Worm (Caenorhabditis elegans): ENCODE results near the gene Y56A3A.30.
A peak's percentile ranks its signal among the peaks of the same experiment; 100 is the strongest.

Gene Y56A3A.30

DNA sequence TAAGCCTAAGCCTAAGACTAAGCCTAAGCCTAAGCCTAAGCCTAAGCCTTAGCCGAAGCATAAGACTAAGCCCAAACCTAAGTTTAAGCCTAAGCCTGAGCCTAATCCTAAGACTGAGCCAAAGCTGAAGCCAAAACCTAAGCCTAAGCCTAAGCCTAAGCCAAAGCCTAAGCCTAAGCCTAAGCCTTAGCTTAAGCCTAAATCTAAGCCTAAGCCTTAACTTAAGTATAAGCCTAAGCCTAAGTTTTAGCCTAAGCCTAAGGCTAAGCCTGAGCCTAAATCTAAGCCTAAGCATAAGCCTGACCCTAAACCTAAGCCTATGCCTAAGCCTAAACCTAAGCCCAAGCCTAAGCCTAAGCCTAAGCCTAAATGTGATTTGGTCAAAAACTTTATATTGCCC, 36.3 kb upstream of the Y56A3A.30 start:
- TF ChIP-seq ceh-48 (tag; optimal IDR thresholded peaks at IDR 0.05) = no peak
- TF ChIP-seq dve-1 (tag; optimal IDR thresholded peaks at IDR 0.05) = peak; percentile 86
- no peak for TF ChIP-seq gmeb-2 (tag; optimal IDR thresholded peaks at IDR 0.05)

DNA sequence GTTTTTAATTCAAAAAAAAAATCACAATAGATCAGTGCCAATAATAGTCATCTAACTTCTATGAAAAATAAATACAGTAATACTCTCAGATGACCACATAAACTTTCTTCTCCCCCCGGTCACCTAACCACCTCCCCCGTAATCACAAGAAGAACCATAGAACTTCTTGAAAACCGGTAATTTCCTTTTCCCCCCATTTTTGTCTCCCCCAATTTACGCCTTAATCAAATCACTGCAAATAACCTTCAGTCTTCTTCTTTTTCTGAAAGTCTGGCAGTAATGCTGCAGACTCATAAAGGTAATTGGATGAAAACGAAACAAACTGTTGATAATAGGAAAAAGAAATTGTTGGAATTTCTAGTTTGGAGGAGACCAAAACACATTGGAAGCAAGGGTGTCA, 35.6 kb upstream of the Y56A3A.30 start:
- TF ChIP-seq sdc-2 (tag; optimal IDR thresholded peaks at IDR 0.05) = no peak
- no peak for TF ChIP-seq ceh-19 (GFP tag; optimal IDR thresholded peaks at IDR 0.05)
- TF ChIP-seq tbx-7 (tag; optimal IDR thresholded peaks at IDR 0.05) = no peak
- no peak for TF ChIP-seq nfya-1 (tag; optimal IDR thresholded peaks at IDR 0.05)
- no peak for TF ChIP-seq pag-3 (tag; optimal IDR thresholded peaks at IDR 0.05; ENCODE audit: borderline replicate concordance)
- TF ChIP-seq dmd-4 (tag; optimal IDR thresholded peaks at IDR 0.05; ENCODE audit: borderline replicate concordance) = no peak
- TF ChIP-seq pha-4 (tag; optimal IDR thresholded peaks at IDR 0.05) = no peak
- no peak for TF ChIP-seq lin-11 (tag; optimal IDR thresholded peaks at IDR 0.05)
- TF ChIP-seq hlh-6 (tag; optimal IDR thresholded peaks at IDR 0.05) = no peak
- no peak for TF ChIP-seq ceh-18 (tag; optimal IDR thresholded peaks at IDR 0.05)
- TF ChIP-seq K02D7.2 (tag; optimal IDR thresholded peaks at IDR 0.05) = no peak
- TF ChIP-seq npax-4 (tag; optimal IDR thresholded peaks at IDR 0.05) = no peak
- no peak for TF ChIP-seq ceh-22 (tag; optimal IDR thresholded peaks at IDR 0.05)
- no peak for TF ChIP-seq pha-2 (tag; optimal IDR thresholded peaks at IDR 0.05)
- TF ChIP-seq hlh-15 (tag; optimal IDR thresholded peaks at IDR 0.05) = no peak
- no peak for TF ChIP-seq fax-1 (tag; optimal IDR thresholded peaks at IDR 0.05)
- TF ChIP-seq pros-1 (tag; optimal IDR thresholded peaks at IDR 0.05) = no peak
- TF ChIP-seq hlh-30 (tag; optimal IDR thresholded peaks at IDR 0.05; ENCODE audit: insufficient read depth) = no peak
- TF ChIP-seq ets-4 (tag; optimal IDR thresholded peaks at IDR 0.05) = no peak

- TF ChIP-seq npax-4 (tag; optimal IDR thresholded peaks at IDR 0.05) = no peak
- no peak for TF ChIP-seq fkh-10 (GFP tag; optimal IDR thresholded peaks at IDR 0.05)
- TF ChIP-seq ceh-6 (GFP tag; optimal IDR thresholded peaks at IDR 0.05) = no peak
- no peak for TF ChIP-seq ahr-1 (tag; optimal IDR thresholded peaks at IDR 0.05)
Measured at ce11 chrIII:12013718-12014117, 34.9 kb upstream of the Y56A3A.30 start.

- TF ChIP-seq unc-55 (GFP tag; optimal IDR thresholded peaks at IDR 0.05) (no peak), unc-42 (tag; optimal IDR thresholded peaks at IDR 0.05) (no peak), ttx-3 (tag; optimal IDR thresholded peaks at IDR 0.05) (no peak), ceh-19 (GFP tag; optimal IDR thresholded peaks at IDR 0.05) (no peak), tbx-2 (tag; optimal IDR thresholded peaks at IDR 0.05) (no peak), fax-1 (tag; optimal IDR thresholded peaks at IDR 0.05) (no peak), ztf-16 (tag; optimal IDR thresholded peaks at IDR 0.05) (no peak), C08G9.2 (tag; optimal IDR thresholded peaks at IDR 0.05) (no peak)
Measured at ce11 chrIII:12013054-12013453, 34.2 kb upstream of the Y56A3A.30 start.

DNA sequence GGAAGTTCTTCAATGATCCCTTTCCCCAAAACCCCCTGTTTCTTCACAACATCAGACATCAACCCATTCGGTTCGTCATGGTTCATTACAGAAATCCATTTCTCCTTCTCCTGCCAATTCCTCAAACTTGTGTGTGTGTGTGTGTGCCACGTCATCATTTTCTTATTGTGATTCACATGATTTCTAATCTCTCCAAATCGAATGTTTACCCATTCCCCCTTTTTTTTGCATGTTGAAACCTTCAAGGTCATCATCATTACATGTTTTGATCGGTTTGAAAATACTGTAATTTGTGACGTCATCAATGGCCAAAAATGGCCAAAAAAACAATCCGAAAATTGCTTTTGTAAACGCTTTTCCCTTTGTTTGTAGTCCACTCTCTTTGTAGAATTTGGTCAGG, 30.9 kb upstream of the Y56A3A.30 start:
- no peak for TF ChIP-seq T23F11.4 (GFP tag; optimal IDR thresholded peaks at IDR 0.05)
- TF ChIP-seq ceh-31 (tag; optimal IDR thresholded peaks at IDR 0.05) = no peak
- TF ChIP-seq unc-3 (GFP tag; conservative IDR thresholded peaks at IDR 0.05) = no peak
- TF ChIP-seq unc-3 (tag; optimal IDR thresholded peaks at IDR 0.05) = no peak
- TF ChIP-seq hlh-30 (tag; optimal IDR thresholded peaks at IDR 0.05; ENCODE audit: insufficient read depth) = no peak

ce11 chrIII:12009321-12009720, 30.5 kb upstream of the Y56A3A.30 start:
- TF ChIP-seq Y22D7AL.16 (tag; optimal IDR thresholded peaks at IDR 0.05) = no peak
- TF ChIP-seq eyg-1 (tag; optimal IDR thresholded peaks at IDR 0.05) = no peak
- no peak for TF ChIP-seq C08G9.2 (tag; optimal IDR thresholded peaks at IDR 0.05)
- TF ChIP-seq nfya-1 (tag; optimal IDR thresholded peaks at IDR 0.05) = no peak
- no peak for TF ChIP-seq sox-2 (GFP tag; IDR thresholded peaks at IDR 0.05)
- TF ChIP-seq ztf-16 (tag; optimal IDR thresholded peaks at IDR 0.05) = no peak
- TF ChIP-seq hlh-6 (tag; optimal IDR thresholded peaks at IDR 0.05) = no peak

All from whole organism, late embryonic.